Worm (Caenorhabditis elegans) whole organism, L2 larva: ENCODE data around the gene sna-3.

Experiments used
- ceh-82 ChIP-seq: fragments of 150-350 bp; optimal IDR thresholded peaks from 2 replicates; lab custom pipeline; 2014; ENCODE audit warnings: missing biosample characterization, missing genetic modification characterization
- egl-27 ChIP-seq: sonication (generic microtip); optimal IDR thresholded peaks from 3 replicates; lab custom pipeline; 2017; ENCODE audit warnings: missing biosample characterization, missing genetic modification reagents, missing genetic modification characterization
- elt-3 ChIP-seq: sonication (generic microtip); optimal IDR thresholded peaks from 2 replicates; lab custom pipeline; 2017; ENCODE audit warnings: missing biosample characterization, missing genetic modification characterization
- nhr-11 ChIP-seq: fragments of 150-350 bp; optimal IDR thresholded peaks from 2 replicates; lab custom pipeline; 2014; ENCODE audit warnings: missing biosample characterization, missing genetic modification characterization
- nhr-12 ChIP-seq: fragments of 150-350 bp; optimal IDR thresholded peaks from 2 replicates; lab custom pipeline; 2014; ENCODE audit warnings: missing biosample characterization, missing genetic modification characterization
- nhr-237 ChIP-seq: fragments of 150-350 bp; optimal IDR thresholded peaks from 2 replicates; lab custom pipeline; 2014; ENCODE audit warnings: missing biosample characterization, missing genetic modification characterization
- nhr-25 ChIP-seq: fragments of 150-350 bp; sonication (generic microtip); optimal IDR thresholded peaks from 3 replicates; lab custom pipeline; 2014; ENCODE audit warnings: missing biosample characterization, missing genetic modification characterization
- ztf-4 ChIP-seq: fragments of 150-350 bp; optimal IDR thresholded peaks from 2 replicates; lab custom pipeline; 2014; ENCODE audit warnings: missing biosample characterization, missing genetic modification characterization

DNA sequence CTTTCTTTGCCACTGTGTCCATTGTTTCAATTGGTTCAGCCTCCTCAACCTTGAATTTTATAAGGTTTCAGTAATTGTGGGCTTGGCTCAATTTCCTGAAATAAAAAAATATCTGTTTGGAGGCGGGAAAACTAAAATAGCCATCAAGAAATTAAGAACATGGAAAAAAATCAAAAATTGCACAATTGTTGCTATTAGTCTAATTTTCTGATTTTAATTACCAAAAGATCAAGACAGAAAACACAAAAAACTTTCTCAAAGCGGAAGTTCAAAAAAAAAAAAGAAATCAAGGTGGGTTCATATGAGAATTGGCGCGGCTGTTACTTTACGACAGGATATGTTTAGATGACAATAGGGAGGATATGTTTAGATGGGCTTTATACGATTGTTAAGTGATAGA, 24.9 kb upstream of the sna-3 start, which contains the start of gene esyt-2:
- TF ChIP-seq nhr-11 (no peak), elt-3 (tag; lab: Kevin White, UChicago) (no peak), egl-27 (tag; lab: Kevin White, UChicago) (no peak), nhr-25 (tag; lab: Kevin White, UChicago) (no peak), ceh-82 (no peak), nhr-12 (tag; lab: Kevin White, UChicago) (no peak), nhr-237 (no peak), ztf-4 (tag; lab: Kevin White, UChicago) (no peak)
